Worm (Caenorhabditis elegans) whole organism, late embryonic: ENCODE results near the gene C40C9.3.
A peak's percentile ranks its signal among the peaks of the same experiment; 100 is the strongest.

Source experiments
- K09A11.1 ChIP-seq: sonication (generic microtip); optimal IDR thresholded peaks from 2 replicates; lab custom pipeline; 2017; ENCODE audit warnings: antibody characterized with exemption, mild to moderate bottlenecking, missing genetic modification characterization, missing compliant biosample characterization; ENCODE audit not compliant: insufficient read depth
- ahr-1 ChIP-seq: sonication (generic microtip); optimal IDR thresholded peaks from 2 replicates; lab custom pipeline; 2016; ENCODE audit warnings: missing genetic modification characterization, missing compliant biosample characterization
- ama-1 ChIP-seq: fragments of 150-350 bp; optimal IDR thresholded peaks from 2 replicates; lab custom pipeline; 2014
- ceh-18 ChIP-seq: sonication (generic microtip); optimal IDR thresholded peaks from 2 replicates; lab custom pipeline; 2016; ENCODE audit warnings: missing genetic modification characterization, missing compliant biosample characterization
- ceh-22 ChIP-seq: sonication (generic microtip); optimal IDR thresholded peaks from 2 replicates; lab custom pipeline; 2017; ENCODE audit warnings: missing biosample characterization, missing genetic modification characterization
- ceh-31 ChIP-seq: sonication (generic microtip); optimal IDR thresholded peaks from 2 replicates; lab custom pipeline; 2016; ENCODE audit warnings: missing genetic modification characterization, missing compliant biosample characterization
- ceh-34 ChIP-seq: sonication (generic microtip); optimal IDR thresholded peaks from 2 replicates; lab custom pipeline; 2016; ENCODE audit warnings: mild to moderate bottlenecking, missing genetic modification characterization, missing compliant biosample characterization
- ceh-48 ChIP-seq: sonication (generic microtip); optimal IDR thresholded peaks from 2 replicates; lab custom pipeline; 2016; ENCODE audit warnings: missing genetic modification characterization, inconsistent platforms, missing compliant biosample characterization
- ceh-9 ChIP-seq: sonication (generic microtip); optimal IDR thresholded peaks from 2 replicates; lab custom pipeline; 2016; ENCODE audit warnings: mild to moderate bottlenecking, missing genetic modification characterization, inconsistent platforms, missing compliant biosample characterization
- fax-1 ChIP-seq: sonication (generic microtip); optimal IDR thresholded peaks from 2 replicates; lab custom pipeline; 2016; ENCODE audit warnings: missing genotype, missing genetic modification characterization, missing compliant biosample characterization
- fkh-10 ChIP-seq: fragments of 150-350 bp; optimal IDR thresholded peaks from 2 replicates; lab custom pipeline; 2014; ENCODE audit warnings: missing biosample characterization, missing genetic modification reagents, missing genetic modification characterization
- fkh-6 ChIP-seq: sonication (generic microtip); optimal IDR thresholded peaks from 2 replicates; lab custom pipeline; 2016; ENCODE audit warnings: missing genetic modification characterization, missing compliant biosample characterization
- hlh-13 ChIP-seq: fragments of 200-800 bp; sonication (Bioruptor generic); optimal IDR thresholded peaks from 2 replicates; lab custom pipeline; 2018; ENCODE audit warnings: mild to moderate bottlenecking, missing genetic modification characterization, missing compliant biosample characterization
- hlh-15 ChIP-seq: sonication (generic microtip); optimal IDR thresholded peaks from 2 replicates; lab custom pipeline; 2016; ENCODE audit warnings: missing genetic modification characterization, missing compliant biosample characterization
- hlh-30 ChIP-seq: sonication (generic microtip); optimal IDR thresholded peaks from 2 replicates; lab custom pipeline; 2017; ENCODE audit warnings: antibody characterized with exemption, missing genetic modification characterization, missing compliant biosample characterization; ENCODE audit not compliant: insufficient read depth
- hlh-6 ChIP-seq: sonication (generic microtip); optimal IDR thresholded peaks from 2 replicates; lab custom pipeline; 2016; ENCODE audit warnings: missing genotype, missing genetic modification characterization, missing compliant biosample characterization
- madf-2 ChIP-seq: sonication (generic microtip); optimal IDR thresholded peaks from 2 replicates; lab custom pipeline; 2017; ENCODE audit warnings: missing genetic modification characterization, missing compliant biosample characterization
- nhr-11 ChIP-seq: fragments of 150-350 bp; optimal IDR thresholded peaks from 2 replicates; lab custom pipeline; 2014; ENCODE audit warnings: missing biosample characterization, missing genetic modification characterization
- pat-9 ChIP-seq: fragments of 200-800 bp; sonication (Bioruptor generic); optimal IDR thresholded peaks from 2 replicates; lab custom pipeline; 2018; ENCODE audit warnings: mild to moderate bottlenecking, missing genetic modification characterization, moderate library complexity, missing compliant biosample characterization
- pha-2 ChIP-seq: sonication (generic microtip); optimal IDR thresholded peaks from 2 replicates; lab custom pipeline; 2017; ENCODE audit warnings: mild to moderate bottlenecking, missing genetic modification characterization, missing compliant biosample characterization
- pha-4 ChIP-seq: fragments of 150-350 bp; optimal IDR thresholded peaks from 2 replicates; lab custom pipeline; 2018; ENCODE audit warnings: missing biosample characterization, missing genetic modification reagents, missing genetic modification characterization
- ref-2 ChIP-seq: sonication (generic microtip); optimal IDR thresholded peaks from 2 replicates; lab custom pipeline; 2016; ENCODE audit warnings: missing genetic modification characterization, missing compliant biosample characterization
- sdc-2 ChIP-seq: sonication (generic microtip); optimal IDR thresholded peaks from 2 replicates; lab custom pipeline; 2016; ENCODE audit warnings: missing genotype, missing genetic modification characterization, missing compliant biosample characterization
- sox-2 ChIP-seq: fragments of 200-800 bp; sonication (Bioruptor generic); IDR thresholded peaks from 2 replicates; pipeline ENCODE4 v1.3.6; 2022; ENCODE audit warnings: missing genetic modification reagents, missing genetic modification characterization, missing compliant biosample characterization
- sox-4 ChIP-seq: sonication (generic microtip); optimal IDR thresholded peaks from 2 replicates; lab custom pipeline; 2017; ENCODE audit warnings: mild to moderate bottlenecking, missing genetic modification characterization, inconsistent platforms, missing compliant biosample characterization
- ttx-3 ChIP-seq: sonication (generic microtip); optimal IDR thresholded peaks from 2 replicates; lab custom pipeline; 2016; ENCODE audit warnings: missing genetic modification reagents, missing genetic modification characterization, missing compliant biosample characterization
- unc-3 ChIP-seq, 2 experiments: fragments of 200-800 bp in 1 of 2; sonication (Bioruptor generic) in 1 of 2; sonication (generic microtip) in 1 of 2; conservative IDR thresholded peaks in 1 of 2; optimal IDR thresholded peaks in 1 of 2; 2 replicates each; pipeline versions ENCODE4 v1.3.6 to Lab custom; 2016 to 2022; ENCODE audit warnings: missing compliant biosample characterization in 2 of 2, missing genetic modification characterization in 2 of 2, missing genetic modification reagents in 1 of 2
- unc-42 ChIP-seq: sonication (generic microtip); optimal IDR thresholded peaks from 2 replicates; lab custom pipeline; 2016; ENCODE audit warnings: missing genotype, missing genetic modification characterization, missing compliant biosample characterization
- unc-55 ChIP-seq: sonication (generic microtip); optimal IDR thresholded peaks from 2 replicates; lab custom pipeline; 2017; ENCODE audit warnings: missing biosample characterization, missing genetic modification reagents, missing genetic modification characterization
- unc-86 ChIP-seq: sonication (generic microtip); optimal IDR thresholded peaks from 2 replicates; lab custom pipeline; 2016; ENCODE audit warnings: missing genetic modification characterization, missing compliant biosample characterization

Gene C40C9.3

ce11 chrX:13631122-13631672, 16.2 kb upstream of the C40C9.3 start, which contains the start of gene nlg-1:
TSS of gene nlg-1 (minus strand) at chrX:13631172.
- TF ChIP-seq unc-42 (tag; lab: Kevin White, UChicago) (peak; percentile 82), ceh-48 (no peak)

- no peak for TF ChIP-seq ceh-22 (tag; lab: Kevin White, UChicago)
- no peak for TF ChIP-seq unc-3 (GFP tag; conservative IDR thresholded peaks at IDR 0.05; lab: Robert Waterston, UW)
- TF ChIP-seq unc-3 (tag; optimal IDR thresholded peaks at IDR 0.05; lab: Kevin White, UChicago), result peak; percentile 24
- TF ChIP-seq ahr-1 (tag; lab: Kevin White, UChicago), result no peak
- TF ChIP-seq hlh-6 (tag; lab: Kevin White, UChicago), result no peak
- TF ChIP-seq sox-4 (tag; lab: Kevin White, UChicago), result no peak
- no peak for TF ChIP-seq ceh-34 (tag; lab: Kevin White, UChicago)
- TF ChIP-seq hlh-30 (tag; lab: Kevin White, UChicago), result no peak
- no peak for TF ChIP-seq fkh-6 (tag; lab: Kevin White, UChicago)
- peak; percentile 67 for TF ChIP-seq unc-42 (tag; lab: Kevin White, UChicago)
- peak; percentile 32 for TF ChIP-seq ceh-31
- TF ChIP-seq, all 69 proteins: peak for 3
Observed at ce11 chrX:13632245-13632644, 15.2 kb upstream of the C40C9.3 start.

- TF ChIP-seq hlh-13 (GFP tag; lab: Kevin White, UChicago) (no peak), madf-2 (tag; lab: Kevin White, UChicago) (no peak), K09A11.1 (tag; lab: Kevin White, UChicago) (no peak), hlh-15 (tag; lab: Kevin White, UChicago) (no peak), ahr-1 (tag; lab: Kevin White, UChicago) (no peak), sox-2 (GFP tag; lab: Robert Waterston, UW) (no peak), pat-9 (tag; lab: Kevin White, UChicago) (no peak), ama-1 (lab: Kevin White, UChicago) (no peak), pha-2 (tag; lab: Kevin White, UChicago) (no peak), fkh-10 (GFP tag; lab: Kevin White, UChicago) (no peak), ceh-9 (tag; lab: Kevin White, UChicago) (no peak), sdc-2 (no peak), ttx-3 (tag; lab: Kevin White, UChicago) (no peak), sox-4 (tag; lab: Kevin White, UChicago) (no peak), ceh-22 (tag; lab: Kevin White, UChicago) (no peak), pha-4 (no peak)
Observed at ce11 chrX:13633032-13633431, 14.4 kb upstream of the C40C9.3 start.

ce11 chrX:13633876-13634479, 13.4 kb upstream of the C40C9.3 start:
- TF ChIP-seq fax-1 (tag; lab: Kevin White, UChicago) (no peak), unc-42 (tag; lab: Kevin White, UChicago) (peak; percentile 79)
- TF ChIP-seq, all 69 proteins: peak for 1

- TF ChIP-seq unc-86 (tag; lab: Kevin White, UChicago) (no peak), hlh-6 (tag; lab: Kevin White, UChicago) (no peak), ceh-18 (tag; lab: Kevin White, UChicago) (peak; percentile 27), nhr-11 (no peak), ref-2 (tag; lab: Kevin White, UChicago) (no peak), fax-1 (tag; lab: Kevin White, UChicago) (no peak), unc-55 (GFP tag; lab: Kevin White, UChicago) (peak; percentile 50)
- TF ChIP-seq, all 69 proteins: peak for 2
Observed at ce11 chrX:13637526-13637925, 9.9 kb upstream of the C40C9.3 start.
